Worm (Caenorhabditis elegans): ENCODE measurements around the gene egli-1.

- no peak for TF ChIP-seq nhr-11 (tag; optimal IDR thresholded peaks at IDR 0.05)
- TF ChIP-seq nhr-237 (tag; optimal IDR thresholded peaks at IDR 0.05): no peak
- no peak for TF ChIP-seq fkh-10 (GFP tag; optimal IDR thresholded peaks at IDR 0.05)
- no peak for TF ChIP-seq ceh-28 (tag; optimal IDR thresholded peaks at IDR 0.05)
- TF ChIP-seq pqm-1 (tag; optimal IDR thresholded peaks at IDR 0.05): no peak
- TF ChIP-seq unc-62 (GFP tag; optimal IDR thresholded peaks at IDR 0.05): no peak
- TF ChIP-seq fos-1 (tag; optimal IDR thresholded peaks at IDR 0.05): no peak
- no peak for TF ChIP-seq ceh-16 (tag; optimal IDR thresholded peaks at IDR 0.05)
- TF ChIP-seq tbx-2 (tag; optimal IDR thresholded peaks at IDR 0.05): no peak
- no peak for TF ChIP-seq snpc-4 (tag; optimal IDR thresholded peaks at IDR 0.05)
- TF ChIP-seq ceh-82 (tag; optimal IDR thresholded peaks at IDR 0.05): no peak
- no peak for TF ChIP-seq mdl-1 (tag; optimal IDR thresholded peaks at IDR 0.05)
- no peak for TF ChIP-seq ama-1 (optimal IDR thresholded peaks at IDR 0.05)
Measured at ce11 chrII:9310204-9310603, 13.6 kb upstream of the egli-1 start, which contains the start of gene cam-1.
